Fruit fly (Drosophila melanogaster) S2 (cell line): ENCODE measurements around the gene CG14401.

ENCODE experiments used
- CG8478 ChIP-seq: fragments of >200 bp; optimal IDR thresholded peaks from 2 replicates; lab custom pipeline; 2018
- CTCF ChIP-seq, 2 experiments: fragments of >200 bp; optimal IDR thresholded peaks; 2 replicates each; lab custom pipeline; 2018

DNA sequence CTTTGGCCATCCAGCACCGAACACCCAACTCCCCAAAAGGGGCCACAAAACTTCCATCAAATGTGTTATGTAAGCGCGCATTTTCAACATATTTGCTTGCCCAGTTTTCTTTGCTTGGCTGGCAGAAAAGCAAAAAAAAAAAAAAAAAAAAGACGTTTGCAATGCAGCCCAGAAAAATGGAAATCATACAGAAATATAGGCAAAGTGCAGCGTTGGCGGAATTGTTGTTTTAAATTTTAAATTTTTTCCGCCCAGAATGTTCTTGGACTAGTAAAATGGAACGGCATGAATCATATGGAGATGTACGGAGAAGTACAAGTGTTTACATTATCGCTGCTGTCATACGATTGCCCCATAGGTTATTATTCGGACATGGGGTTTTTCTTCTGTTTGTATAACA lies 39.6 kb downstream of the CG14401 start:
- TF ChIP-seq CTCF (optimal IDR thresholded peaks at IDR 0.05; lab: Kevin White, UChicago): no peak
- no peak for TF ChIP-seq CG8478 (lab: Kevin White, UChicago)
